Worm (Caenorhabditis elegans) whole organism, mixed stage, embryonic: ENCODE data around the gene C14C10.1.

Source experiments
- M03D4.4 ChIP-seq: sonication (generic microtip); optimal IDR thresholded peaks from 2 replicates; lab custom pipeline; 2017; ENCODE audit warnings: mild to moderate bottlenecking, missing genetic modification characterization, missing compliant biosample characterization
- bed-3 ChIP-seq: fragments of 200-800 bp; sonication (Bioruptor generic); optimal IDR thresholded peaks from 3 replicates; lab custom pipeline; 2018; ENCODE audit warnings: mild to moderate bottlenecking, missing genetic modification characterization, moderate library complexity, missing compliant biosample characterization
- ceh-39 ChIP-seq: fragments of 150-350 bp; optimal IDR thresholded peaks from 2 replicates; lab custom pipeline; 2014; ENCODE audit warnings: missing biosample characterization, missing genetic modification characterization
- ceh-83 ChIP-seq: fragments of 200-800 bp; sonication (Bioruptor generic); optimal IDR thresholded peaks from 2 replicates; lab custom pipeline; 2018; ENCODE audit warnings: mild to moderate bottlenecking, missing genetic modification characterization, missing compliant biosample characterization
- ces-1 ChIP-seq: fragments of 150-350 bp; optimal IDR thresholded peaks from 2 replicates; lab custom pipeline; 2014; ENCODE audit warnings: missing biosample characterization, missing genetic modification reagents, missing genetic modification characterization
- cnd-1 ChIP-seq: fragments of 200-800 bp; sonication (Bioruptor generic); optimal IDR thresholded peaks from 2 replicates; lab custom pipeline; 2018; ENCODE audit warnings: mild to moderate bottlenecking, missing genetic modification characterization, missing compliant biosample characterization
- elt-1 ChIP-seq: sonication (generic microtip); optimal IDR thresholded peaks from 2 replicates; lab custom pipeline; 2017; ENCODE audit warnings: missing genetic modification characterization, mild to moderate bottlenecking, missing compliant biosample characterization, antibody characterized with exemption, moderate library complexity, borderline replicate concordance; ENCODE audit not compliant: insufficient read depth
- elt-3 ChIP-seq: fragments of 150-350 bp; optimal IDR thresholded peaks from 2 replicates; lab custom pipeline; 2014; ENCODE audit warnings: missing biosample characterization, missing genetic modification characterization
- flh-1 ChIP-seq: fragments of 200-800 bp; sonication (Bioruptor generic); optimal IDR thresholded peaks from 2 replicates; lab custom pipeline; 2018; ENCODE audit warnings: mild to moderate bottlenecking, missing genetic modification characterization, moderate library complexity, missing compliant biosample characterization
- ham-2 ChIP-seq: fragments of 200-800 bp; sonication (Bioruptor generic); optimal IDR thresholded peaks from 2 replicates; lab custom pipeline; 2018; ENCODE audit warnings: mild to moderate bottlenecking, missing genetic modification characterization, missing compliant biosample characterization
- hlh-1 ChIP-seq: fragments of 150-350 bp; optimal IDR thresholded peaks from 2 replicates; lab custom pipeline; 2014; ENCODE audit warnings: missing biosample characterization, missing genetic modification reagents, missing genetic modification characterization
- lin-13 ChIP-seq: fragments of 150-350 bp; optimal IDR thresholded peaks from 2 replicates; lab custom pipeline; 2014; ENCODE audit warnings: missing biosample characterization, missing genetic modification characterization
- lin-32 ChIP-seq: fragments of 200-800 bp; sonication (Bioruptor generic); optimal IDR thresholded peaks from 2 replicates; lab custom pipeline; 2018; ENCODE audit warnings: mild to moderate bottlenecking, missing genetic modification characterization, missing compliant biosample characterization
- mab-5 ChIP-seq: fragments of 150-350 bp; optimal IDR thresholded peaks from 2 replicates; lab custom pipeline; 2014; ENCODE audit warnings: missing biosample characterization, missing genetic modification characterization
- mep-1 ChIP-seq: fragments of 150-350 bp; optimal IDR thresholded peaks from 2 replicates; lab custom pipeline; 2017; ENCODE audit warnings: missing biosample characterization, missing genetic modification reagents, missing genetic modification characterization, inconsistent platforms
- mls-2 ChIP-seq: sonication (generic microtip); optimal IDR thresholded peaks from 2 replicates; lab custom pipeline; 2016; ENCODE audit warnings: mild to moderate bottlenecking, missing genetic modification characterization, moderate library complexity, missing compliant biosample characterization
- nhr-2 ChIP-seq: fragments of 150-350 bp; optimal IDR thresholded peaks from 2 replicates; lab custom pipeline; 2014; ENCODE audit warnings: missing biosample characterization, missing genetic modification characterization
- nhr-237 ChIP-seq: fragments of 150-350 bp; optimal IDR thresholded peaks from 2 replicates; lab custom pipeline; 2014; ENCODE audit warnings: missing biosample characterization, missing genetic modification characterization
- nhr-28 ChIP-seq: fragments of 150-350 bp; optimal IDR thresholded peaks from 2 replicates; lab custom pipeline; 2014; ENCODE audit warnings: missing biosample characterization, missing genetic modification characterization
- nhr-76 ChIP-seq: sonication (generic microtip); optimal IDR thresholded peaks from 2 replicates; lab custom pipeline; 2017; ENCODE audit warnings: missing biosample characterization, missing genetic modification characterization
- pha-4 ChIP-seq: fragments of 150-350 bp; optimal IDR thresholded peaks from 2 replicates; lab custom pipeline; 2018; ENCODE audit warnings: missing biosample characterization, missing genetic modification reagents, missing genetic modification characterization
- sem-2 ChIP-seq: fragments of 200-800 bp; sonication (Bioruptor generic); optimal IDR thresholded peaks from 2 replicates; lab custom pipeline; 2018; ENCODE audit warnings: mild to moderate bottlenecking, missing genetic modification characterization, missing compliant biosample characterization
- snpc-4 ChIP-seq: fragments of 150-350 bp; optimal IDR thresholded peaks from 2 replicates; lab custom pipeline; 2014; ENCODE audit warnings: missing biosample characterization, missing genetic modification characterization
- sptf-1 ChIP-seq: sonication (generic microtip); optimal IDR thresholded peaks from 2 replicates; lab custom pipeline; 2017; ENCODE audit warnings: mild to moderate bottlenecking, missing genetic modification characterization, moderate library complexity, missing compliant biosample characterization
- tbx-8 ChIP-seq: fragments of 200-800 bp; sonication (Bioruptor generic); optimal IDR thresholded peaks from 2 replicates; lab custom pipeline; 2018; ENCODE audit warnings: mild to moderate bottlenecking, missing genetic modification characterization, moderate library complexity, missing compliant biosample characterization
- unc-39 ChIP-seq: fragments of 150-350 bp; optimal IDR thresholded peaks from 2 replicates; lab custom pipeline; 2014; ENCODE audit warnings: missing biosample characterization, missing genetic modification characterization
- unc-62 ChIP-seq: fragments of 150-350 bp; optimal IDR thresholded peaks from 2 replicates; lab custom pipeline; 2014; ENCODE audit warnings: missing biosample characterization, missing genetic modification reagents, missing genetic modification characterization
- zip-8 ChIP-seq: fragments of 150-350 bp; optimal IDR thresholded peaks from 2 replicates; lab custom pipeline; 2014; ENCODE audit warnings: missing biosample characterization, missing genetic modification characterization
- ztf-11 ChIP-seq: fragments of 150-350 bp; optimal IDR thresholded peaks from 2 replicates; lab custom pipeline; 2014; ENCODE audit warnings: missing biosample characterization, missing genetic modification characterization

C14C10.1 gene

ce11 chrV:12588030-12588429, at the start of gene C14C10.1:
Gene C14C10.1 (plus strand): TSS chrV:12588330.
- TF ChIP-seq snpc-4 (tag; lab: Kevin White, UChicago) (no peak), ham-2 (GFP tag; lab: Kevin White, UChicago) (no peak), unc-39 (tag; lab: Kevin White, UChicago) (no peak), pha-4 (no peak)

ce11 chrV:12538984-12539852, 48.9 kb upstream of the C14C10.1 start:
- TF ChIP-seq ces-1 (GFP tag; lab: Kevin White, UChicago) (peak; percentile 3), ztf-11 (tag; lab: Kevin White, UChicago) (no peak)

ce11 chrV:12540018-12540417, 48.1 kb upstream of the C14C10.1 start:
- no peak for TF ChIP-seq unc-62 (GFP tag; lab: Kevin White, UChicago)
- TF ChIP-seq tbx-8 (GFP tag; lab: Kevin White, UChicago), result no peak
- TF ChIP-seq nhr-2 (tag; lab: Kevin White, UChicago), result no peak
- TF ChIP-seq mep-1 (tag; lab: Kevin White, UChicago), result no peak
- TF ChIP-seq ham-2 (GFP tag; lab: Kevin White, UChicago), result no peak
- TF ChIP-seq bed-3 (GFP tag; lab: Kevin White, UChicago), result no peak
- TF ChIP-seq lin-13 (tag; lab: Kevin White, UChicago), result no peak
- TF ChIP-seq nhr-237, result no peak
- TF ChIP-seq flh-1 (GFP tag; lab: Kevin White, UChicago), result no peak
- TF ChIP-seq ces-1 (GFP tag; lab: Kevin White, UChicago), result no peak
- TF ChIP-seq mab-5 (tag; lab: Kevin White, UChicago), result no peak
- no peak for TF ChIP-seq nhr-76
- TF ChIP-seq sptf-1 (tag; lab: Kevin White, UChicago), result no peak
- no peak for TF ChIP-seq pha-4
- no peak for TF ChIP-seq cnd-1 (tag; lab: Kevin White, UChicago)
- no peak for TF ChIP-seq unc-39 (tag; lab: Kevin White, UChicago)

ce11 chrV:12540739-12541138, 47.4 kb upstream of the C14C10.1 start, which contains the start of gene F45D3.2:
Gene F45D3.2 (plus strand): TSS chrV:12541039.
- no peak for TF ChIP-seq ztf-11 (tag; lab: Kevin White, UChicago)
- TF ChIP-seq zip-8 (tag; lab: Kevin White, UChicago), result no peak
- no peak for TF ChIP-seq ces-1 (GFP tag; lab: Kevin White, UChicago)
- TF ChIP-seq sem-2, result no peak
- TF ChIP-seq elt-3 (tag; lab: Kevin White, UChicago), result no peak

- no peak for TF ChIP-seq hlh-1 (tag; lab: Kevin White, UChicago)
Observed at ce11 chrV:12541207-12541606, 46.9 kb upstream of the C14C10.1 start.

- TF ChIP-seq unc-62 (GFP tag; lab: Kevin White, UChicago) (no peak), tbx-8 (GFP tag; lab: Kevin White, UChicago) (no peak), nhr-237 (no peak), nhr-2 (tag; lab: Kevin White, UChicago) (no peak), M03D4.4 (tag; lab: Kevin White, UChicago) (no peak), lin-32 (GFP tag; lab: Kevin White, UChicago) (no peak), nhr-28 (tag; lab: Kevin White, UChicago) (no peak), ztf-11 (tag; lab: Kevin White, UChicago) (no peak), mls-2 (tag; lab: Kevin White, UChicago) (no peak), ceh-39 (tag; lab: Kevin White, UChicago) (no peak), ceh-83 (GFP tag; lab: Kevin White, UChicago) (no peak), unc-39 (tag; lab: Kevin White, UChicago) (no peak), elt-1 (tag; lab: Kevin White, UChicago) (no peak), elt-3 (tag; lab: Kevin White, UChicago) (no peak), snpc-4 (tag; lab: Kevin White, UChicago) (no peak), mep-1 (tag; lab: Kevin White, UChicago) (no peak), zip-8 (tag; lab: Kevin White, UChicago) (no peak), hlh-1 (tag; lab: Kevin White, UChicago) (no peak)
Observed at ce11 chrV:12542683-12543319, 45.3 kb upstream of the C14C10.1 start.
